Worm (Caenorhabditis elegans): ENCODE results near the gene F10A3.17.

ce11 chrV:16194639-16195038 lies 35.1 kb upstream of the F10A3.17 start, which contains the start of gene rabr-4:
- no peak for TF ChIP-seq T23F11.4 (GFP tag; optimal IDR thresholded peaks at IDR 0.05)
- TF ChIP-seq tbx-2 (tag; optimal IDR thresholded peaks at IDR 0.05) = no peak
- no peak for TF ChIP-seq pha-4 (tag; optimal IDR thresholded peaks at IDR 0.05)
- TF ChIP-seq ceh-14 (tag; optimal IDR thresholded peaks at IDR 0.05) = no peak

Measured in whole organism, late embryonic.